Worm (Caenorhabditis elegans) whole organism, late embryonic: Measurements from ENCODE around the gene gcsh-1.

Experiments used
- ahr-1 ChIP-seq: sonication (generic microtip); optimal IDR thresholded peaks from 2 replicates; lab custom pipeline; 2016; ENCODE audit warnings: missing genetic modification characterization, missing compliant biosample characterization
- ama-1 ChIP-seq: fragments of 150-350 bp; optimal IDR thresholded peaks from 2 replicates; lab custom pipeline; 2014
- dmd-4 ChIP-seq: sonication (generic microtip); optimal IDR thresholded peaks from 2 replicates; lab custom pipeline; 2016; ENCODE audit warnings: borderline replicate concordance, missing genetic modification characterization, missing compliant biosample characterization
- ets-4 ChIP-seq: sonication (generic microtip); optimal IDR thresholded peaks from 2 replicates; lab custom pipeline; 2016; ENCODE audit warnings: missing genetic modification characterization, missing compliant biosample characterization
- fkh-10 ChIP-seq: fragments of 150-350 bp; optimal IDR thresholded peaks from 2 replicates; lab custom pipeline; 2014; ENCODE audit warnings: missing biosample characterization, missing genetic modification reagents, missing genetic modification characterization
- pax-1 ChIP-seq: fragments of 150-350 bp; optimal IDR thresholded peaks from 2 replicates; lab custom pipeline; 2014; ENCODE audit warnings: missing biosample characterization, missing genetic modification characterization
- pha-4 ChIP-seq: fragments of 150-350 bp; optimal IDR thresholded peaks from 2 replicates; lab custom pipeline; 2018; ENCODE audit warnings: missing biosample characterization, missing genetic modification reagents, missing genetic modification characterization
- tbx-7 ChIP-seq: sonication (generic microtip); optimal IDR thresholded peaks from 2 replicates; lab custom pipeline; 2016; ENCODE audit warnings: missing genotype, missing genetic modification characterization, missing compliant biosample characterization

- no peak for TF ChIP-seq ama-1 (lab: Kevin White, UChicago)
- no peak for TF ChIP-seq ahr-1 (tag; lab: Kevin White, UChicago)
- peak; percentile 70 for TF ChIP-seq pax-1 (tag; lab: Kevin White, UChicago)
- TF ChIP-seq pha-4 (tag; lab: Kevin White, UChicago) = no peak
- TF ChIP-seq dmd-4 = peak; percentile 53
- TF ChIP-seq fkh-10 (GFP tag; lab: Kevin White, UChicago) = no peak
- TF ChIP-seq tbx-7 (tag; lab: Kevin White, UChicago) = no peak
- TF ChIP-seq ets-4 = peak; percentile 90
These were observed 45.4 kb upstream of the gcsh-1 start for ce11 chrX:14560297-14560680.
